Worm (Caenorhabditis elegans) whole organism, young adult: ENCODE data around the gene cyb-1.

ENCODE experiments used
- B0336.3 ChIP-seq: fragments of 200-800 bp; sonication (Bioruptor generic); IDR thresholded peaks from 2 replicates; pipeline ENCODE4 v1.3.6; 2022; ENCODE audit warnings: missing genetic modification characterization, missing compliant biosample characterization
- C17E4.6 ChIP-seq: fragments of 200-800 bp; sonication (Bioruptor generic); IDR thresholded peaks from 2 replicates; pipeline ENCODE4 v1.3.6; 2022; ENCODE audit warnings: missing genetic modification reagents, missing genetic modification characterization, missing compliant biosample characterization
- F22D6.2 ChIP-seq: sonication (generic microtip); optimal IDR thresholded peaks from 2 replicates; lab custom pipeline; 2016; ENCODE audit warnings: mild to moderate bottlenecking, missing genetic modification characterization, missing compliant biosample characterization
- F49E8.2 ChIP-seq: sonication (generic microtip); optimal IDR thresholded peaks from 3 replicates; lab custom pipeline; 2017; ENCODE audit warnings: missing genetic modification characterization, mild to moderate bottlenecking, missing compliant biosample characterization, antibody characterized with exemption, moderate library complexity; ENCODE audit not compliant: insufficient read depth
- F55B11.4 ChIP-seq: sonication (generic microtip); optimal IDR thresholded peaks from 2 replicates; lab custom pipeline; 2016; ENCODE audit warnings: missing compliant biosample characterization, missing genetic modification characterization, borderline replicate concordance; ENCODE audit not compliant: insufficient read depth
- K12H6.12 ChIP-seq: fragments of 200-800 bp; sonication (Bioruptor generic); optimal IDR thresholded peaks from 2 replicates; lab custom pipeline; 2018; ENCODE audit warnings: mild to moderate bottlenecking, missing genetic modification characterization, missing compliant biosample characterization
- T26A5.8 ChIP-seq: sonication (generic microtip); optimal IDR thresholded peaks from 2 replicates; lab custom pipeline; 2016; ENCODE audit warnings: missing genetic modification characterization, missing compliant biosample characterization
- Y56A3A.18 ChIP-seq: fragments of 200-800 bp; sonication (Bioruptor generic); IDR thresholded peaks from 2 replicates; pipeline ENCODE4 v1.3.6; 2022; ENCODE audit warnings: missing genetic modification reagents, missing genetic modification characterization, missing compliant biosample characterization
- Y79H2A.3 ChIP-seq: fragments of 200-800 bp; sonication (Bioruptor generic); conservative IDR thresholded peaks from 2 replicates; pipeline ENCODE4 v1.3.6; 2022; ENCODE audit warnings: missing genetic modification reagents, missing genetic modification characterization, missing compliant biosample characterization
- Y95B8A.8 ChIP-seq: fragments of 200-800 bp; sonication (Bioruptor generic); IDR thresholded peaks from 2 replicates; pipeline ENCODE4 v1.3.6; 2022; ENCODE audit warnings: missing genetic modification reagents, missing genetic modification characterization, missing compliant biosample characterization
- aptf-3 ChIP-seq: fragments of 200-800 bp; sonication (Bioruptor generic); IDR thresholded peaks from 2 replicates; pipeline ENCODE4 v1.3.6; 2022; ENCODE audit warnings: missing genetic modification characterization, missing compliant biosample characterization
- atf-7 ChIP-seq: sonication (generic microtip); optimal IDR thresholded peaks from 2 replicates; lab custom pipeline; 2017; ENCODE audit warnings: mild to moderate bottlenecking, missing genetic modification characterization, missing compliant biosample characterization
- athp-1 ChIP-seq: sonication (generic microtip); optimal IDR thresholded peaks from 2 replicates; lab custom pipeline; 2017; ENCODE audit warnings: mild to moderate bottlenecking, missing genetic modification characterization, missing compliant biosample characterization
- cebp-2 ChIP-seq: fragments of 200-800 bp; sonication (Bioruptor generic); IDR thresholded peaks from 2 replicates; pipeline ENCODE4 v1.3.6; 2022; ENCODE audit warnings: missing genetic modification characterization, missing compliant biosample characterization
- ceh-100 ChIP-seq: fragments of 200-800 bp; sonication (Bioruptor generic); IDR thresholded peaks from 2 replicates; pipeline ENCODE4 v1.3.6; 2022; ENCODE audit warnings: missing genetic modification reagents, missing genetic modification characterization, missing compliant biosample characterization
- ceh-27 ChIP-seq: fragments of 200-800 bp; sonication (Bioruptor generic); optimal IDR thresholded peaks from 2 replicates; lab custom pipeline; 2018; ENCODE audit warnings: mild to moderate bottlenecking, missing genetic modification characterization, moderate library complexity, missing compliant biosample characterization
- chd-7 ChIP-seq: sonication (generic microtip); optimal IDR thresholded peaks from 2 replicates; lab custom pipeline; 2016; ENCODE audit warnings: mild to moderate bottlenecking, missing genetic modification characterization, moderate library complexity, missing compliant biosample characterization
- dox-1 ChIP-seq: fragments of 200-800 bp; sonication (Bioruptor generic); IDR thresholded peaks from 2 replicates; pipeline ENCODE4 v1.3.6; 2022; ENCODE audit warnings: missing genetic modification reagents, missing genetic modification characterization, missing compliant biosample characterization
- efl-1 ChIP-seq: fragments of 150-350 bp; optimal IDR thresholded peaks from 2 replicates; lab custom pipeline; 2014; ENCODE audit warnings: missing biosample characterization, missing genetic modification reagents, missing genetic modification characterization
- egl-18 ChIP-seq: fragments of 200-800 bp; sonication (Bioruptor generic); IDR thresholded peaks from 2 replicates; pipeline ENCODE4 v1.3.6; 2022; ENCODE audit warnings: missing genetic modification reagents, missing genetic modification characterization, missing compliant biosample characterization
- egl-44 ChIP-seq: fragments of 200-800 bp; sonication (Bioruptor generic); IDR thresholded peaks from 2 replicates; pipeline ENCODE4 v1.3.6; 2022; ENCODE audit warnings: missing genetic modification reagents, missing genetic modification characterization, missing compliant biosample characterization
- him-1 ChIP-seq: sonication (generic microtip); optimal IDR thresholded peaks from 2 replicates; lab custom pipeline; 2016; ENCODE audit warnings: missing genotype, missing genetic modification reagents, missing genetic modification characterization, missing compliant biosample characterization
- hmg-1.2 ChIP-seq: fragments of 200-800 bp; sonication (Bioruptor generic); IDR thresholded peaks from 2 replicates; pipeline ENCODE4 v1.3.6; 2022; ENCODE audit warnings: missing genetic modification reagents, missing genetic modification characterization, missing compliant biosample characterization
- hrde-1 ChIP-seq: sonication (generic microtip); optimal IDR thresholded peaks from 2 replicates; lab custom pipeline; 2016; ENCODE audit warnings: missing genetic modification characterization, mild to moderate bottlenecking, missing compliant biosample characterization, moderate library complexity, missing genotype, missing genetic modification reagents, borderline replicate concordance
- hsf-1 ChIP-seq: fragments of 200-800 bp; sonication (Bioruptor generic); IDR thresholded peaks from 2 replicates; pipeline ENCODE4 v1.3.6; 2022; ENCODE audit warnings: missing genetic modification reagents, missing genetic modification characterization, missing compliant biosample characterization
- lin-40 ChIP-seq: sonication (generic microtip); optimal IDR thresholded peaks from 2 replicates; lab custom pipeline; 2016; ENCODE audit warnings: missing genetic modification characterization, mild to moderate bottlenecking, missing compliant biosample characterization, missing genotype, missing genetic modification reagents
- lir-1 ChIP-seq: fragments of 200-800 bp; sonication (Bioruptor generic); conservative IDR thresholded peaks from 2 replicates; pipeline ENCODE4 v1.3.6; 2022; ENCODE audit warnings: missing genetic modification reagents, missing genetic modification characterization, missing compliant biosample characterization
- mel-28 ChIP-seq: sonication (generic microtip); optimal IDR thresholded peaks from 2 replicates; lab custom pipeline; 2016; ENCODE audit warnings: borderline replicate concordance, mild to moderate bottlenecking, missing genetic modification characterization, missing compliant biosample characterization
- nfya-2 ChIP-seq: fragments of 200-800 bp; sonication (Bioruptor generic); IDR thresholded peaks from 2 replicates; pipeline ENCODE4 v1.3.6; 2022; ENCODE audit warnings: missing genetic modification reagents, missing genetic modification characterization, missing compliant biosample characterization
- nhr-120 ChIP-seq: fragments of 200-800 bp; sonication (Bioruptor generic); IDR thresholded peaks from 2 replicates; pipeline ENCODE4 v1.3.6; 2022; ENCODE audit warnings: missing genetic modification characterization, missing compliant biosample characterization
- nhr-179 ChIP-seq: sonication (generic microtip); optimal IDR thresholded peaks from 2 replicates; lab custom pipeline; 2016; ENCODE audit warnings: mild to moderate bottlenecking, missing genetic modification characterization, missing compliant biosample characterization
- pha-4 ChIP-seq: fragments of 150-350 bp; sonication (generic microtip); optimal IDR thresholded peaks from 2 replicates; lab custom pipeline; 2014; ENCODE audit warnings: missing biosample characterization, missing genetic modification reagents, missing genetic modification characterization
- rec-8 ChIP-seq, 2 experiments: sonication (generic microtip); optimal IDR thresholded peaks; 2 replicates each; lab custom pipeline; 2016; ENCODE audit warnings: mild to moderate bottlenecking in 2 of 2, missing genetic modification characterization in 2 of 2, missing genetic modification reagents in 2 of 2, missing genotype in 2 of 2, missing biosample characterization in 1 of 2, missing compliant biosample characterization in 1 of 2, moderate library complexity in 1 of 2
- rpc-1 ChIP-seq, 2 experiments: fragments of 150-350 bp in 1 of 2; sonication (generic microtip) in 1 of 2; optimal IDR thresholded peaks; 2 replicates each; lab custom pipeline; 2014 to 2018; ENCODE audit warnings: missing biosample characterization in 1 of 2, missing genetic modification characterization in 1 of 2, missing genetic modification reagents in 1 of 2, missing genotype in 1 of 2
- snpc-1.3 ChIP-seq: sonication (generic microtip); optimal IDR thresholded peaks from 2 replicates; lab custom pipeline; 2017; ENCODE audit warnings: missing genetic modification characterization, mild to moderate bottlenecking, missing compliant biosample characterization, antibody characterized with exemption, moderate library complexity, missing genotype, missing genetic modification reagents; ENCODE audit not compliant: insufficient read depth
- snpc-3.4 ChIP-seq: sonication (generic microtip); optimal IDR thresholded peaks from 2 replicates; lab custom pipeline; 2017; ENCODE audit warnings: missing genetic modification characterization, mild to moderate bottlenecking, missing compliant biosample characterization, antibody characterized with exemption, moderate library complexity, missing genotype, missing genetic modification reagents
- snpc-4 ChIP-seq, 5 experiments: fragments of 150-350 bp in 1 of 5; sonication (generic microtip) in 4 of 5; optimal IDR thresholded peaks; 2 replicates each; lab custom pipeline; 2014 to 2018; ENCODE audit warnings: missing genetic modification characterization in 5 of 5, missing biosample characterization in 3 of 5, antibody characterized with exemption in 2 of 5, mild to moderate bottlenecking in 2 of 5, missing compliant biosample characterization in 2 of 5, missing genotype in 2 of 5, moderate library complexity in 2 of 5, missing genetic modification reagents in 1 of 5
- tbp1 ChIP-seq: fragments of 200-800 bp; sonication (Bioruptor generic); optimal IDR thresholded peaks from 2 replicates; lab custom pipeline; 2018; ENCODE audit warnings: mild to moderate bottlenecking, missing genetic modification characterization, missing compliant biosample characterization
- tlf-1 ChIP-seq: fragments of 200-800 bp; sonication (Bioruptor generic); optimal IDR thresholded peaks from 2 replicates; lab custom pipeline; 2018; ENCODE audit warnings: mild to moderate bottlenecking, missing genetic modification characterization, missing compliant biosample characterization
- unc-62 ChIP-seq: fragments of 150-350 bp; optimal IDR thresholded peaks from 2 replicates; lab custom pipeline; 2014; ENCODE audit warnings: missing biosample characterization, missing genetic modification reagents, missing genetic modification characterization
- zim-3 ChIP-seq: sonication (generic microtip); optimal IDR thresholded peaks from 2 replicates; lab custom pipeline; 2017; ENCODE audit warnings: mild to moderate bottlenecking, missing genetic modification characterization, moderate library complexity, missing compliant biosample characterization
- ztf-26 ChIP-seq: sonication (generic microtip); optimal IDR thresholded peaks from 2 replicates; lab custom pipeline; 2017; ENCODE audit warnings: missing genetic modification characterization, missing compliant biosample characterization
- ztf-3 ChIP-seq: fragments of 200-800 bp; sonication (Bioruptor generic); optimal IDR thresholded peaks from 2 replicates; lab custom pipeline; 2018; ENCODE audit warnings: mild to moderate bottlenecking, missing genetic modification characterization, missing compliant biosample characterization
- ztf-6 ChIP-seq: fragments of 200-800 bp; sonication (Bioruptor generic); IDR thresholded peaks from 2 replicates; pipeline ENCODE4 v1.3.6; 2022; ENCODE audit warnings: missing genetic modification reagents, missing genetic modification characterization, missing compliant biosample characterization

cyb-1 gene

DNA sequence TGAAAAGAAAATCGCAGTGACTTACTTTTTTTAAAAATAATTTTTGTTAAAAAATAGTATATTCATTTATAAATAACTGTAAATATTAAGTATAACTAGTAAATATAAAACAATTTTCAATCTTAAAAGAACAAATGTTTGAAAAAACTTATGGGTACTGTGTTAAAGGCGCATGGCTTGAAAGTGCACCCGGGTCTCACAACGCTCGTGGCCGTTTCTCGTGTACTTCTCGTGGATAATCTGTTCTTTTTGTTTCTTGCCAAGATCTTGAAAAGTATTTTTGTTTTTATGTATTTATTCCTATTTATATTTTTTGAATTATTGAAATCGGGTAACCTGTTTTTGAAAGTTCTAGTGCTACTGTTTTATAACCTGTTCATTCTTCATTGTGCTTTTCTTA, 31.1 kb downstream of the cyb-1 start (continued):
- no peak for TF ChIP-seq rpc-1 (optimal IDR thresholded peaks at IDR 0.05; lab: Kevin White, UChicago)
- no peak for TF ChIP-seq rpc-1 (tag; optimal IDR thresholded peaks at IDR 0.05; lab: Kevin White, UChicago)
- no peak for TF ChIP-seq Y56A3A.18
- no peak for TF ChIP-seq unc-62
- peak; percentile 60 for TF ChIP-seq snpc-1.3
- TF ChIP-seq ztf-6 (GFP tag; lab: Robert Waterston, UW), result no peak
- TF ChIP-seq zim-3 (tag; lab: Kevin White, UChicago), result no peak
- TF ChIP-seq lir-1 (GFP tag; lab: Robert Waterston, UW), result no peak
- TF ChIP-seq nhr-179 (tag; lab: Kevin White, UChicago), result no peak
- TF ChIP-seq ztf-3, result no peak
- TF ChIP-seq cebp-2, result no peak
- no peak for TF ChIP-seq pha-4 (tag; lab: Kevin White, UChicago)
- no peak for TF ChIP-seq hrde-1 (tag; lab: Kevin White, UChicago)
- TF ChIP-seq hmg-1.2 (GFP tag; lab: Robert Waterston, UW), result no peak
- no peak for TF ChIP-seq ceh-27
- no peak for TF ChIP-seq egl-18
- no peak for TF ChIP-seq chd-7 (tag; lab: Kevin White, UChicago)
- no peak for TF ChIP-seq ztf-26 (tag; lab: Kevin White, UChicago)
- no peak for TF ChIP-seq C17E4.6 (GFP tag; lab: Robert Waterston, UW)
- no peak for TF ChIP-seq K12H6.12 (tag; lab: Kevin White, UChicago)
- no peak for TF ChIP-seq tlf-1 (GFP tag; lab: Kevin White, UChicago)
- TF ChIP-seq atf-7 (tag; lab: Kevin White, UChicago), result no peak
- no peak for TF ChIP-seq lin-40 (tag; lab: Kevin White, UChicago)
- no peak for TF ChIP-seq rec-8 (tag; optimal IDR thresholded peaks at IDR 0.05; lab: Kevin White, UChicago)
- TF ChIP-seq dox-1 (GFP tag; lab: Robert Waterston, UW), result no peak
- no peak for TF ChIP-seq ceh-100
- no peak for TF ChIP-seq hsf-1
- no peak for TF ChIP-seq T26A5.8 (tag; lab: Kevin White, UChicago)
- peak; percentile 16 for TF ChIP-seq efl-1 (GFP tag; lab: Kevin White, UChicago)
- no peak for TF ChIP-seq F55B11.4
- TF ChIP-seq F49E8.2 (tag; lab: Kevin White, UChicago), result peak; percentile 35
- TF ChIP-seq snpc-4 (GFP tag; optimal IDR thresholded peaks at IDR 0.05; lab: Kevin White, UChicago), result peak; percentile 66
- peak in 3 of 4 experiments; percentile 26 to 57 (median 35) for TF ChIP-seq snpc-4 (tag; optimal IDR thresholded peaks at IDR 0.05; lab: Kevin White, UChicago)
- TF ChIP-seq F22D6.2 (tag; lab: Kevin White, UChicago), result no peak
- TF ChIP-seq aptf-3 (GFP tag; lab: Robert Waterston, UW), result no peak
- TF ChIP-seq Y95B8A.8 (GFP tag; lab: Robert Waterston, UW), result no peak
- no peak for TF ChIP-seq B0336.3
- no peak for TF ChIP-seq egl-44 (GFP tag; lab: Robert Waterston, UW)
- no peak for TF ChIP-seq nfya-2 (GFP tag; lab: Robert Waterston, UW)
- TF ChIP-seq tbp1, result no peak
- TF ChIP-seq him-1, result peak; percentile 10
- no peak for TF ChIP-seq nhr-120 (GFP tag; lab: Robert Waterston, UW)
- TF ChIP-seq athp-1, result no peak
- TF ChIP-seq mel-28 (tag; lab: Kevin White, UChicago), result no peak
- TF ChIP-seq Y79H2A.3 (GFP tag; lab: Robert Waterston, UW), result no peak
- TF ChIP-seq snpc-3.4 (tag; lab: Kevin White, UChicago), result peak; percentile 40
